Fruit fly (Drosophila melanogaster) whole organism, embryonic: ENCODE results near the gene RpS17.

Experiments
- Adf1 ChIP-seq: fragments of 200-800 bp; sonication (Bioruptor generic); IDR thresholded peaks from 2 replicates; pipeline ENCODE4 v1.3.6; 2022; ENCODE audit warnings: missing biosample characterization, missing genetic modification characterization
- C15 ChIP-seq: fragments of 200-800 bp; sonication (Bioruptor generic); IDR thresholded peaks from 3 replicates; pipeline ENCODE4 v1.3.6; 2022; ENCODE audit warnings: missing biosample characterization, missing genetic modification characterization
- CG10959 ChIP-seq: fragments of 200-800 bp; sonication (Bioruptor generic); IDR thresholded peaks from 2 replicates; pipeline ENCODE4 v1.3.6; 2022; ENCODE audit warnings: missing biosample characterization, missing genetic modification characterization
- CG12299 ChIP-seq: fragments of 200-800 bp; sonication (Bioruptor generic); optimal IDR thresholded peaks from 2 replicates; lab custom pipeline; 2018; ENCODE audit warnings: missing biosample characterization, mild to moderate bottlenecking, missing genetic modification characterization
- CG14050 ChIP-seq: fragments of 200-800 bp; sonication (Bioruptor generic); IDR thresholded peaks from 3 replicates; pipeline ENCODE4 v1.3.6; 2022; ENCODE audit warnings: missing biosample characterization, missing genetic modification characterization
- CG14441 ChIP-seq: fragments of 200-800 bp; sonication (Bioruptor generic); IDR thresholded peaks from 2 replicates; pipeline ENCODE4 v1.3.6; 2022; ENCODE audit warnings: missing biosample characterization, missing genetic modification characterization
- CG14710 ChIP-seq: fragments of 200-800 bp; sonication (Bioruptor generic); optimal IDR thresholded peaks from 3 replicates; lab custom pipeline; 2019; ENCODE audit warnings: missing biosample characterization, mild to moderate bottlenecking, missing genetic modification characterization, moderate library complexity
- CG14860 ChIP-seq: fragments of 200-800 bp; sonication (Bioruptor generic); IDR thresholded peaks from 3 replicates; pipeline ENCODE4 v1.3.6; 2022; ENCODE audit warnings: missing biosample characterization, missing genetic modification characterization; ENCODE audit not compliant: partially characterized antibody
- CG15696 ChIP-seq: fragments of 200-800 bp; sonication (Bioruptor generic); optimal IDR thresholded peaks from 2 replicates; lab custom pipeline; 2019; ENCODE audit warnings: missing biosample characterization, mild to moderate bottlenecking, missing genetic modification characterization, moderate library complexity
- CG18476 ChIP-seq: fragments of 200-800 bp; sonication (Bioruptor generic); optimal IDR thresholded peaks from 2 replicates; lab custom pipeline; 2016; ENCODE audit warnings: missing biosample characterization, mild to moderate bottlenecking, missing genetic modification characterization
- CG2712 ChIP-seq: fragments of 200-800 bp; optimal IDR thresholded peaks from 3 replicates; lab custom pipeline; 2019; ENCODE audit warnings: missing biosample characterization, mild to moderate bottlenecking, missing genetic modification characterization, moderate library complexity
- CG3065 ChIP-seq: fragments of 200-800 bp; sonication (Bioruptor generic); optimal IDR thresholded peaks from 2 replicates; lab custom pipeline; 2016; ENCODE audit warnings: missing biosample characterization, missing genetic modification characterization
- CG31365 ChIP-seq: fragments of 200-800 bp; sonication (Bioruptor generic); optimal IDR thresholded peaks from 2 replicates; lab custom pipeline; 2018; ENCODE audit warnings: missing biosample characterization, mild to moderate bottlenecking, missing genetic modification characterization
- CG32772 ChIP-seq: fragments of 200-800 bp; sonication (Bioruptor generic); IDR thresholded peaks from 2 replicates; pipeline ENCODE4 v1.3.6; 2022; ENCODE audit warnings: missing biosample characterization, missing genetic modification characterization
- CG33213 ChIP-seq: fragments of 200-800 bp; sonication (Bioruptor generic); optimal IDR thresholded peaks from 3 replicates; lab custom pipeline; 2016; ENCODE audit warnings: missing biosample characterization, missing genetic modification characterization
- CG3726 ChIP-seq: fragments of 200-800 bp; sonication (Bioruptor generic); IDR thresholded peaks from 3 replicates; pipeline ENCODE4, ENCODE4 v1.3.6; 2022; ENCODE audit warnings: missing biosample characterization, missing genetic modification characterization
- CG4282 ChIP-seq: fragments of 200-800 bp; sonication (Bioruptor generic); optimal IDR thresholded peaks from 2 replicates; lab custom pipeline; 2016; ENCODE audit warnings: missing biosample characterization, missing genetic modification characterization
- CG4820 ChIP-seq: fragments of 200-800 bp; sonication (Bioruptor generic); optimal IDR thresholded peaks from 3 replicates; lab custom pipeline; 2016; ENCODE audit warnings: missing biosample characterization, missing genetic modification characterization
- CG8089 ChIP-seq: fragments of 200-800 bp; sonication (Bioruptor generic); optimal IDR thresholded peaks from 3 replicates; lab custom pipeline; 2016; ENCODE audit warnings: missing biosample characterization, missing genetic modification characterization
- CrebB ChIP-seq: fragments of 200-800 bp; sonication (Bioruptor generic); optimal IDR thresholded peaks from 3 replicates; lab custom pipeline; 2018; ENCODE audit warnings: missing biosample characterization, mild to moderate bottlenecking, missing genetic modification characterization
- Dip2 ChIP-seq: fragments of 200-800 bp; sonication (Bioruptor generic); IDR thresholded peaks from 2 replicates; pipeline ENCODE4 v1.3.6; 2022; ENCODE audit warnings: missing biosample characterization, missing genetic modification characterization
- Dll ChIP-seq: fragments of 200-800 bp; sonication (Bioruptor generic); IDR thresholded peaks from 4 replicates; pipeline ENCODE4 v1.3.6; 2022; ENCODE audit warnings: missing biosample characterization, missing genetic modification characterization; ENCODE audit not compliant: partially characterized antibody
- E2f2 ChIP-seq: fragments of 200-800 bp; sonication (Bioruptor generic); IDR thresholded peaks from 2 replicates; pipeline ENCODE4 v1.3.6; 2022; ENCODE audit warnings: missing biosample characterization, missing genetic modification characterization
- Fer1 ChIP-seq: fragments of 200-800 bp; sonication (Bioruptor generic); optimal IDR thresholded peaks from 2 replicates; lab custom pipeline; 2017; ENCODE audit warnings: missing biosample characterization, mild to moderate bottlenecking, missing genetic modification characterization
- Fer2 ChIP-seq: fragments of 200-800 bp; sonication (Bioruptor generic); optimal IDR thresholded peaks from 2 replicates; lab custom pipeline; 2018; ENCODE audit warnings: missing biosample characterization, mild to moderate bottlenecking, missing genetic modification characterization, moderate library complexity
- HLH54F ChIP-seq: fragments of 200-800 bp; sonication (Bioruptor generic); optimal IDR thresholded peaks from 3 replicates; lab custom pipeline; 2016; ENCODE audit warnings: missing biosample characterization, missing genetic modification characterization
- Meics ChIP-seq: fragments of 200-800 bp; sonication (Bioruptor generic); optimal IDR thresholded peaks from 2 replicates; lab custom pipeline; 2017; ENCODE audit warnings: missing biosample characterization, mild to moderate bottlenecking, missing genetic modification characterization
- NFAT ChIP-seq: fragments of 200-800 bp; sonication (Bioruptor generic); IDR thresholded peaks from 2 replicates; pipeline ENCODE4 v1.3.6; 2022; ENCODE audit warnings: missing biosample characterization, missing genetic modification characterization
- Optix ChIP-seq: fragments of 200-800 bp; sonication (Bioruptor generic); IDR thresholded peaks from 3 replicates; pipeline ENCODE4 v1.3.6; 2022; ENCODE audit warnings: missing biosample characterization, missing genetic modification characterization
- abd-A ChIP-seq: fragments of 200-800 bp; sonication (Bioruptor generic); optimal IDR thresholded peaks from 3 replicates; lab custom pipeline; 2019; ENCODE audit warnings: missing biosample characterization, mild to moderate bottlenecking, missing genetic modification characterization, moderate library complexity
- corto ChIP-seq: fragments of 200-800 bp; sonication (Bioruptor generic); optimal IDR thresholded peaks from 2 replicates; lab custom pipeline; 2016; ENCODE audit warnings: missing biosample characterization, mild to moderate bottlenecking, missing genetic modification characterization, moderate library complexity
- dmrt99B ChIP-seq: fragments of 200-800 bp; sonication (Bioruptor generic); optimal IDR thresholded peaks from 2 replicates; lab custom pipeline; 2018; ENCODE audit warnings: missing biosample characterization, mild to moderate bottlenecking, missing genetic modification characterization, moderate library complexity
- exex ChIP-seq: fragments of 200-800 bp; sonication (Bioruptor generic); optimal IDR thresholded peaks from 4 replicates; lab custom pipeline; 2018; ENCODE audit warnings: missing biosample characterization, mild to moderate bottlenecking, missing genetic modification characterization, moderate library complexity
- fd3F ChIP-seq: fragments of 200-800 bp; sonication (Bioruptor generic); optimal IDR thresholded peaks from 2 replicates; lab custom pipeline; 2018; ENCODE audit warnings: missing biosample characterization, mild to moderate bottlenecking, missing genetic modification characterization, moderate library complexity
- fd96Cb ChIP-seq: fragments of 200-800 bp; sonication (Bioruptor generic); optimal IDR thresholded peaks from 2 replicates; lab custom pipeline; 2018; ENCODE audit warnings: missing biosample characterization, mild to moderate bottlenecking, missing genetic modification characterization, moderate library complexity
- grau ChIP-seq: fragments of 200-800 bp; optimal IDR thresholded peaks from 3 replicates; lab custom pipeline; 2019; ENCODE audit warnings: missing biosample characterization, mild to moderate bottlenecking, missing genetic modification characterization, moderate library complexity
- hb ChIP-seq: fragments of 200-800 bp; sonication (Bioruptor generic); IDR thresholded peaks from 3 replicates; pipeline ENCODE4 v1.3.6; 2022; ENCODE audit warnings: missing biosample characterization, missing genetic modification characterization; ENCODE audit not compliant: partially characterized antibody
- insv ChIP-seq, 2 experiments: fragments of 200-800 bp; sonication (Bioruptor generic); optimal IDR thresholded peaks; 3 replicates each; lab custom pipeline; 2016 to 2018; ENCODE audit warnings: missing biosample characterization in 2 of 2, missing genetic modification characterization in 2 of 2
- ken ChIP-seq: fragments of 200-800 bp; sonication (Bioruptor generic); IDR thresholded peaks from 3 replicates; pipeline ENCODE4 v1.3.6; 2022; ENCODE audit warnings: missing biosample characterization, missing genetic modification characterization
- nmo ChIP-seq: fragments of 200-800 bp; sonication (Bioruptor generic); optimal IDR thresholded peaks from 2 replicates; lab custom pipeline; 2018; ENCODE audit warnings: missing biosample characterization, mild to moderate bottlenecking, missing genetic modification characterization, moderate library complexity
- pho ChIP-seq: fragments of 200-800 bp; sonication (Bioruptor generic); optimal IDR thresholded peaks from 2 replicates; lab custom pipeline; 2016; ENCODE audit warnings: missing biosample characterization, missing genetic modification characterization
- phol ChIP-seq: fragments of 200-800 bp; sonication (Bioruptor generic); optimal IDR thresholded peaks from 3 replicates; lab custom pipeline; 2018; ENCODE audit warnings: missing biosample characterization, mild to moderate bottlenecking, missing genetic modification characterization, moderate library complexity
- psq ChIP-seq: fragments of 200-800 bp; sonication (Bioruptor generic); optimal IDR thresholded peaks from 2 replicates; lab custom pipeline; 2017; ENCODE audit warnings: missing biosample characterization, missing genetic modification characterization
- sc ChIP-seq, 3 experiments: fragments of >200 bp in 2 of 3; fragments of 200-800 bp in 1 of 3; sonication (Bioruptor generic) in 1 of 3; optimal IDR thresholded peaks; 2 replicates in 2 of 3; 3 replicates in 1 of 3; lab custom pipeline; 2017; ENCODE audit warnings: mild to moderate bottlenecking in 1 of 3, missing biosample characterization in 1 of 3, missing genetic modification characterization in 1 of 3, missing genetic modification reagents in 1 of 3
- stwl ChIP-seq: fragments of 200-800 bp; sonication (Bioruptor generic); optimal IDR thresholded peaks from 3 replicates; lab custom pipeline; 2018; ENCODE audit warnings: missing biosample characterization, mild to moderate bottlenecking, missing genetic modification characterization, moderate library complexity
- trem ChIP-seq: fragments of 200-800 bp; optimal IDR thresholded peaks from 3 replicates; lab custom pipeline; 2019; ENCODE audit warnings: missing biosample characterization, mild to moderate bottlenecking, missing genetic modification characterization, moderate library complexity
- ttk ChIP-seq: fragments of 200-800 bp; sonication (Bioruptor generic); IDR thresholded peaks from 2 replicates; pipeline ENCODE4 v2.1.2; 2022; ENCODE audit warnings: missing biosample characterization, missing genetic modification characterization

RpS17 gene

DNA sequence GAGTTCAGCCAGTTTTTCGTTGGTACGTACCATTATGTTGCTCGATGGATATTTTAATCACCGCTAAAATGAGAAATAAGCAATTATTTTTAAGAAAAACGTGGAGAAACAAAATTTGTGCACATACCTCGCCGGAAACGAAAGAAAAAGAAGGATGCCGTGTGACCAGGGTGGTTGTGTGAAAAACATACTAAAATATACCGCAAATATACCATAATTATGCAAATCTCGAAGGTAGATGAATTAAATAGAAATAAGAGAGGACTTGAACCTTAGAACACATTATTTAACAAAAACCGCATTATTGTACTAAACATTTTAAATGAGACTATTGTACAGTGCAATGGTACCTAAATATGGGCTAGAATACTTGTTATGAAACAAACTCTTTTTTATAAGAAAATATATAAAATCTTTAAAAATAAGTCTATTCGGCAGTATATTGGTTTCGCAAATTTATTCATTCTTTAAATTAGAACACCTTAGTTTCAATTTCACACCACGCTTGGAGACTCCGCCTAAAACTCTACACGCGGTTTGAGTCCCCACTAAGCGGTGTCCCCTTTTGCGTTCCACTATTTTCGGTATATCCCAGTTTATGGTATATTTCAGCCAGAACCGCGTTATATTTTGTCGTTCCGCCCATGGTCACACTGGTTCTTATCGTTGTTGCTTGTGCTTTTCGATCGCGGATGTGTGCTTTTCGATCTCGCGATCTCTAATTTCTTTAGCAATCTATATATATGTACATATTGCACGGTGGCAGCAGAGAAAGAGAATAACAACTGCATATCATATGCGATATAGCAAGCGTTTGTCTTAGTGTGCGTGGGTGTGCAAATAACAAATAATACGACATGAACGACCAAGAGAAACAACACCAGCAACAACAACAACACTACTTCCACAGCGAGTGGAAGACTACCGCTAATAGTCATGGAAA is at the start of gene RpS17, which contains the start of gene MTF-1 (continued):
- peak; percentile 57; the same call in 1 of the 2 replicates for TF ChIP-seq NFAT
- TF ChIP-seq CG33213 (GFP tag; lab: Kevin White, UChicago): peak; percentile 57
- TF ChIP-seq Dip2 (GFP tag; lab: Robert Waterston, UW): no peak
- no peak for TF ChIP-seq hb (GFP tag; lab: Robert Waterston, UW)
- no peak for TF ChIP-seq CG18476 (GFP tag; lab: Kevin White, UChicago)
- TF ChIP-seq dmrt99B (tag; lab: Kevin White, UChicago): peak; percentile 19
- TF ChIP-seq corto: no peak
- no peak for TF ChIP-seq CG4282 (GFP tag; lab: Kevin White, UChicago)
- TF ChIP-seq CG31365 (tag; lab: Kevin White, UChicago): peak; percentile 25
- peak; percentile 52 for TF ChIP-seq CrebB (tag; lab: Kevin White, UChicago)
- no peak for TF ChIP-seq abd-A (tag; lab: Kevin White, UChicago)
- TF ChIP-seq fd96Cb (tag; lab: Kevin White, UChicago): no peak
- no peak for TF ChIP-seq sc (optimal IDR thresholded peaks at IDR 0.05; lab: Kevin White, UChicago)
- TF ChIP-seq sc (GFP tag; optimal IDR thresholded peaks at IDR 0.05; lab: Kevin White, UChicago): peak; percentile 23
- TF ChIP-seq grau (tag; lab: Kevin White, UChicago): peak; percentile 40
- peak; percentile 32; the same call in 1 of the 2 replicates for TF ChIP-seq E2f2 (GFP tag; lab: Robert Waterston, UW)
- no peak for TF ChIP-seq HLH54F (GFP tag; lab: Kevin White, UChicago)
- peak; percentile 22 for TF ChIP-seq CG8089 (GFP tag; lab: Kevin White, UChicago)
- TF ChIP-seq CG2712 (tag; lab: Kevin White, UChicago): peak; percentile 47
- TF ChIP-seq CG15696 (tag; lab: Kevin White, UChicago): no peak
- TF ChIP-seq Fer1: peak; percentile 61
- TF ChIP-seq Adf1: no peak
- TF ChIP-seq stwl (tag; lab: Kevin White, UChicago): peak; percentile 39
- peak; percentile 42; the same call in 2 of the 3 replicates for TF ChIP-seq CG14050
- peak; percentile 30 for TF ChIP-seq ttk (GFP tag; lab: Robert Waterston, UW)
- peak in 1 of 2 experiments; percentile 27 for TF ChIP-seq insv (GFP tag; optimal IDR thresholded peaks at IDR 0.05; lab: Kevin White, UChicago)
- TF ChIP-seq CG3065 (GFP tag; lab: Kevin White, UChicago): no peak
- TF ChIP-seq Meics (GFP tag; lab: Kevin White, UChicago): peak; percentile 73
- TF ChIP-seq CG3726 (GFP tag; lab: Robert Waterston, UW): no peak
- TF ChIP-seq Fer2 (tag; lab: Kevin White, UChicago): no peak
- no peak for TF ChIP-seq CG10959 (GFP tag; lab: Robert Waterston, UW)
- peak; percentile 40 for TF ChIP-seq fd3F (GFP tag; lab: Kevin White, UChicago)
- no peak for TF ChIP-seq CG4820 (GFP tag; lab: Kevin White, UChicago)
- peak; percentile 61; the same call in 2 of the 3 replicates for TF ChIP-seq ken (GFP tag; lab: Robert Waterston, UW)
- peak; percentile 44 for TF ChIP-seq phol (tag; lab: Kevin White, UChicago)
- no peak for TF ChIP-seq CG32772 (GFP tag; lab: Robert Waterston, UW)
- TF ChIP-seq Optix (GFP tag; lab: Robert Waterston, UW): 0 out of 3 replicates have a peak, but pooled peaks have one; percentile 35
- peak; percentile 23 for TF ChIP-seq CG12299
- no peak for TF ChIP-seq C15 (GFP tag; lab: Robert Waterston, UW)
- TF ChIP-seq CG14860 (GFP tag; lab: Robert Waterston, UW): no peak
- TF ChIP-seq CG14710 (tag; lab: Kevin White, UChicago): peak; percentile 58
- peak; percentile 48 for TF ChIP-seq nmo (GFP tag; lab: Kevin White, UChicago)
- TF ChIP-seq CG14441 (GFP tag; lab: Robert Waterston, UW): peak; percentile 21; the same call in 1 of the 2 replicates
- no peak for TF ChIP-seq pho
- TF ChIP-seq exex (tag; lab: Kevin White, UChicago): peak; percentile 45
- TF ChIP-seq Dll (GFP tag; lab: Robert Waterston, UW): peak; percentile 56; the same call in 1 of the 4 replicates
- no peak for TF ChIP-seq psq
- TF ChIP-seq trem (tag; lab: Kevin White, UChicago): peak; percentile 19
